Worm (Caenorhabditis elegans): ENCODE data around the gene W06G6.20.

Gene W06G6.20

DNA sequence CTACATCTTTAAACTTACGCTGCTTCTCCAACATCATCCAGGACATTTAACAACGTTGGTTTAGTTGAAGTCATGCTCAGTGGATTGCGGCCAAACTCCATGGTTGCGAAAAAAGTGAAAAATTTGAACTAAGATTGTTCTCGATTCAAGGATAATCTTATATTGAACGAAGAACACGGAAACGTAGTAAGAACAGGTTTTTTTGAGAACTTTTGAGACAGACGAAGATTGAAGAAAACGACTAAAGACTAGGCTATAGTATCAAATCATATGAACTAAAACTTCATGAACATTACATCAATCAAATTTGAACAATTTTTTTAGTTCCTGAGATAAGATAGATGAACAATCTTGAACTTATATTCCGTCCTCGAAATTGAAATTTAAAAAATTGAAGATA, 1.1 kb downstream of the W06G6.20 start, which contains the start of gene W06G6.10:
TSS of gene W06G6.10 (minus strand) at position 101 of the 400 bp plus-strand sequence.
- TF ChIP-seq nhr-237 (tag; optimal IDR thresholded peaks at IDR 0.05), result no peak
- no peak for TF ChIP-seq sem-2 (GFP tag; optimal IDR thresholded peaks at IDR 0.05)
- TF ChIP-seq nhr-28 (tag; optimal IDR thresholded peaks at IDR 0.05), result no peak
- no peak for TF ChIP-seq unc-39 (tag; optimal IDR thresholded peaks at IDR 0.05)
- TF ChIP-seq lin-13 (tag; optimal IDR thresholded peaks at IDR 0.05), result no peak
- no peak for TF ChIP-seq ceh-83 (GFP tag; optimal IDR thresholded peaks at IDR 0.05)
- no peak for TF ChIP-seq ces-1 (GFP tag; optimal IDR thresholded peaks at IDR 0.05)
- TF ChIP-seq drap-1 (GFP tag; optimal IDR thresholded peaks at IDR 0.05), result no peak
- no peak for TF ChIP-seq ham-2 (GFP tag; optimal IDR thresholded peaks at IDR 0.05)
- TF ChIP-seq ceh-39 (tag; optimal IDR thresholded peaks at IDR 0.05), result no peak
- no peak for TF ChIP-seq unc-120 (tag; optimal IDR thresholded peaks at IDR 0.05; ENCODE audit: poor library complexity, severe bottlenecking)
- TF ChIP-seq mab-5 (tag; optimal IDR thresholded peaks at IDR 0.05), result no peak
- no peak for TF ChIP-seq hlh-1 (tag; optimal IDR thresholded peaks at IDR 0.05)
- TF ChIP-seq cnd-1 (tag; optimal IDR thresholded peaks at IDR 0.05), result no peak
- no peak for TF ChIP-seq lsy-2 (tag; optimal IDR thresholded peaks at IDR 0.05)
- TF ChIP-seq pha-4 (tag; optimal IDR thresholded peaks at IDR 0.05), result no peak
- no peak for TF ChIP-seq zip-8 (tag; optimal IDR thresholded peaks at IDR 0.05)
- TF ChIP-seq mls-2 (tag; optimal IDR thresholded peaks at IDR 0.05), result no peak
- no peak for TF ChIP-seq flh-1 (GFP tag; optimal IDR thresholded peaks at IDR 0.05)
- no peak for TF ChIP-seq M03D4.4 (tag; optimal IDR thresholded peaks at IDR 0.05)

ce11 chrV:16646372-16646771, 1.8 kb downstream of the W06G6.20 start, which contains the start of gene W06G6.9:
Gene W06G6.9, minus strand, starts transcription at chrV:16646472.
- no peak for TF ChIP-seq elt-3 (tag; optimal IDR thresholded peaks at IDR 0.05)
- TF ChIP-seq elt-1 (tag; optimal IDR thresholded peaks at IDR 0.05; ENCODE audit: borderline replicate concordance, insufficient read depth), result no peak
- TF ChIP-seq tbx-8 (GFP tag; optimal IDR thresholded peaks at IDR 0.05), result no peak

DNA sequence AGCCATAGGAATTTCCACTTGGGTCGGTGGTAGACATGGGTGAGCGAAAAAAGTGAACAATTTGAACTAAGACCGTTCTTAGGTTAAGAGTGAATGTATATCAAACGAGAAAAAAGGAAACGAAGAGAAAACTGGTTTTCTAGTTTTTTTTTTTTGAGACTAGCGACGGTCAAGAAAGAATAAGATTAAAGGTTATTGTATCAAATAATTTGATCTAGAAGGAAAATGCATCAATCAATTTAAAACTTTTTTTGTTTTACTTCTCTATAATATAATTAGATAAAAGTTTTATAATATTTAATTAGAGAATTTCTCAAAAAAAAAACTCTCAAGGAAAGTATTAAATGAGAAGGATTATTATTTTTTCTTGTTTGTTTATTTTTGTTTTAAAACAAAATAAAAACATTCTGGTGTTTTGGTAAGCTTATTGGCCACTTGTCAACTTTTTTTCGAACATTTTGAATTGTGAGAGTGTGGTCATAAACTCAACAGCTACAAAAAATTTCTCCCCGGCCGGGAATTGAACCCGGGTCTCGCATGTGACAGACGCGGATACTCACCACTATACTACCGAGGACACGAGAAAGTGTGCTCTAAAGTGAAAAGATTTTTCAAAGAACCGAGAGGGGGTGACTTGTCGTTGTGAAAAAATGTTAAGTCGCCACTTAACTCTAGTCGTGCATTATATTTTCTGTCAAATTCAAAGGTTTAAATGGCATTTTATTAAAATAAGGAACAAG, 2.8 kb downstream of the W06G6.20 start, which contains the start of gene W06G6.17:
TSS of gene W06G6.17 (minus strand) at position 51 of the 740 bp plus-strand sequence.
- TF ChIP-seq lin-32 (GFP tag; optimal IDR thresholded peaks at IDR 0.05) (no peak), lin-13 (tag; optimal IDR thresholded peaks at IDR 0.05) (no peak), M03D4.4 (tag; optimal IDR thresholded peaks at IDR 0.05) (no peak), elt-3 (tag; optimal IDR thresholded peaks at IDR 0.05) (no peak), hlh-1 (tag; optimal IDR thresholded peaks at IDR 0.05) (no peak), zip-8 (tag; optimal IDR thresholded peaks at IDR 0.05) (no peak), unc-39 (tag; optimal IDR thresholded peaks at IDR 0.05) (no peak), ham-2 (GFP tag; optimal IDR thresholded peaks at IDR 0.05) (no peak), lsy-2 (tag; optimal IDR thresholded peaks at IDR 0.05) (no peak), blmp-1 (tag; optimal IDR thresholded peaks at IDR 0.05) (no peak), unc-120 (tag; optimal IDR thresholded peaks at IDR 0.05; ENCODE audit: poor library complexity, severe bottlenecking) (no peak), ces-1 (GFP tag; optimal IDR thresholded peaks at IDR 0.05) (no peak), ztf-11 (tag; optimal IDR thresholded peaks at IDR 0.05) (no peak), drap-1 (GFP tag; optimal IDR thresholded peaks at IDR 0.05) (no peak), sptf-1 (tag; optimal IDR thresholded peaks at IDR 0.05) (no peak)

ce11 chrV:16643558-16643957, 4.6 kb downstream of the W06G6.20 start, which contains the start of gene srw-77:
Gene srw-77, minus strand, starts transcription at chrV:16643658.
- TF ChIP-seq mep-1 (tag; optimal IDR thresholded peaks at IDR 0.05), result no peak
- no peak for TF ChIP-seq ces-1 (GFP tag; optimal IDR thresholded peaks at IDR 0.05)
- TF ChIP-seq nhr-28 (tag; optimal IDR thresholded peaks at IDR 0.05), result no peak
- TF ChIP-seq ham-2 (GFP tag; optimal IDR thresholded peaks at IDR 0.05), result no peak
- no peak for TF ChIP-seq lin-13 (tag; optimal IDR thresholded peaks at IDR 0.05)
- TF ChIP-seq elt-1 (tag; optimal IDR thresholded peaks at IDR 0.05; ENCODE audit: borderline replicate concordance, insufficient read depth), result no peak
- TF ChIP-seq M03D4.4 (tag; optimal IDR thresholded peaks at IDR 0.05), result no peak
- no peak for TF ChIP-seq nhr-12 (tag; optimal IDR thresholded peaks at IDR 0.05)
- no peak for TF ChIP-seq snpc-4 (tag; optimal IDR thresholded peaks at IDR 0.05)
- no peak for TF ChIP-seq ceh-43 (GFP tag; optimal IDR thresholded peaks at IDR 0.05)
- no peak for TF ChIP-seq unc-120 (tag; optimal IDR thresholded peaks at IDR 0.05; ENCODE audit: poor library complexity, severe bottlenecking)
